Fruit fly (Drosophila melanogaster) whole organism, embryonic: ENCODE results near the gene p-cup.
A peak's percentile ranks its signal among the peaks of the same experiment; 100 is the strongest.

Source experiments
- Abd-B ChIP-seq: fragments of 200-800 bp; sonication (Bioruptor generic); optimal IDR thresholded peaks from 2 replicates; lab custom pipeline; 2018; ENCODE audit warnings: missing biosample characterization, mild to moderate bottlenecking, missing genetic modification characterization, moderate library complexity
- BtbVII ChIP-seq: fragments of 200-800 bp; sonication (Bioruptor generic); optimal IDR thresholded peaks from 3 replicates; lab custom pipeline; 2017; ENCODE audit warnings: missing biosample characterization, mild to moderate bottlenecking, missing genetic modification characterization
- CG10267 ChIP-seq: fragments of 200-800 bp; sonication (Bioruptor generic); optimal IDR thresholded peaks from 2 replicates; lab custom pipeline; 2018; ENCODE audit warnings: missing biosample characterization, mild to moderate bottlenecking, missing genetic modification characterization, moderate library complexity
- CG10543 ChIP-seq: fragments of 200-800 bp; sonication (Bioruptor generic); optimal IDR thresholded peaks from 3 replicates; lab custom pipeline; 2017; ENCODE audit warnings: missing biosample characterization, mild to moderate bottlenecking, missing genetic modification characterization, moderate library complexity
- CG12219 ChIP-seq: fragments of 200-800 bp; sonication (Bioruptor generic); optimal IDR thresholded peaks from 3 replicates; lab custom pipeline; 2018; ENCODE audit warnings: missing biosample characterization, mild to moderate bottlenecking, missing genetic modification characterization
- CG12391 ChIP-seq: fragments of 200-800 bp; sonication (Bioruptor generic); optimal IDR thresholded peaks from 3 replicates; lab custom pipeline; 2018; ENCODE audit warnings: missing biosample characterization, mild to moderate bottlenecking, missing genetic modification characterization, moderate library complexity
- CG12659 ChIP-seq: fragments of 200-800 bp; sonication (Bioruptor generic); optimal IDR thresholded peaks from 3 replicates; lab custom pipeline; 2017; ENCODE audit warnings: mild to moderate bottlenecking, missing biosample characterization, missing genetic modification reagents, missing genetic modification characterization
- CG14710 ChIP-seq: fragments of 200-800 bp; sonication (Bioruptor generic); optimal IDR thresholded peaks from 3 replicates; lab custom pipeline; 2019; ENCODE audit warnings: missing biosample characterization, mild to moderate bottlenecking, missing genetic modification characterization, moderate library complexity
- CG15479 ChIP-seq: fragments of 200-800 bp; sonication (Bioruptor generic); optimal IDR thresholded peaks from 3 replicates; lab custom pipeline; 2019; ENCODE audit warnings: missing biosample characterization, mild to moderate bottlenecking, missing genetic modification characterization, moderate library complexity
- CG15514 ChIP-seq: fragments of 200-800 bp; sonication (Bioruptor generic); optimal IDR thresholded peaks from 3 replicates; lab custom pipeline; 2017; ENCODE audit warnings: missing biosample characterization, missing genetic modification characterization, mild to moderate bottlenecking, moderate library complexity, missing genetic modification reagents
- CG1603 ChIP-seq: fragments of 200-800 bp; sonication (Bioruptor generic); optimal IDR thresholded peaks from 2 replicates; lab custom pipeline; 2019; ENCODE audit warnings: missing biosample characterization, mild to moderate bottlenecking, missing genetic modification characterization, moderate library complexity
- CG1832 ChIP-seq: fragments of 200-800 bp; sonication (Bioruptor generic); optimal IDR thresholded peaks from 2 replicates; lab custom pipeline; 2017; ENCODE audit warnings: missing biosample characterization, mild to moderate bottlenecking, missing genetic modification characterization, inconsistent platforms
- CG2116 ChIP-seq: fragments of 200-800 bp; sonication (Bioruptor generic); optimal IDR thresholded peaks from 3 replicates; lab custom pipeline; 2018; ENCODE audit warnings: missing biosample characterization, mild to moderate bottlenecking, missing genetic modification characterization
- CG2712 ChIP-seq: fragments of 200-800 bp; optimal IDR thresholded peaks from 3 replicates; lab custom pipeline; 2019; ENCODE audit warnings: missing biosample characterization, mild to moderate bottlenecking, missing genetic modification characterization, moderate library complexity
- CG34224 ChIP-seq: fragments of 200-800 bp; sonication (Bioruptor generic); IDR thresholded peaks from 3 replicates; pipeline ENCODE4 v1.3.6; 2022; ENCODE audit warnings: missing biosample characterization, missing genetic modification characterization; ENCODE audit not compliant: partially characterized antibody
- CG3847 ChIP-seq: fragments of 200-800 bp; sonication (Bioruptor generic); IDR thresholded peaks from 2 replicates; pipeline ENCODE4 v1.3.6; 2022; ENCODE audit warnings: missing biosample characterization, missing genetic modification characterization
- CG4617 ChIP-seq: fragments of 200-800 bp; sonication (Bioruptor generic); optimal IDR thresholded peaks from 3 replicates; lab custom pipeline; 2016; ENCODE audit warnings: missing biosample characterization, missing genetic modification characterization, borderline replicate concordance
- CG4730 ChIP-seq: fragments of 200-800 bp; sonication (Bioruptor generic); IDR thresholded peaks from 2 replicates; pipeline ENCODE4 v1.3.6; 2022; ENCODE audit warnings: missing biosample characterization, missing genetic modification characterization
- CG4820 ChIP-seq: fragments of 200-800 bp; sonication (Bioruptor generic); optimal IDR thresholded peaks from 3 replicates; lab custom pipeline; 2016; ENCODE audit warnings: missing biosample characterization, missing genetic modification characterization
- CG6654 ChIP-seq: fragments of 200-800 bp; sonication (Bioruptor generic); optimal IDR thresholded peaks from 2 replicates; lab custom pipeline; 2017; ENCODE audit warnings: missing biosample characterization, mild to moderate bottlenecking, missing genetic modification characterization
- CG6791 ChIP-seq: fragments of 200-800 bp; sonication (Bioruptor generic); IDR thresholded peaks from 3 replicates; pipeline ENCODE4 v1.3.6; 2022; ENCODE audit warnings: missing biosample characterization, missing genetic modification characterization; ENCODE audit not compliant: partially characterized antibody
- CG8290 ChIP-seq, 3 experiments: fragments of 200-800 bp; sonication (Bioruptor generic); optimal IDR thresholded peaks; 2 replicates each; lab custom pipeline; 2016 to 2019; ENCODE audit warnings: missing biosample characterization in 3 of 3, missing genetic modification characterization in 3 of 3, mild to moderate bottlenecking in 2 of 3, moderate library complexity in 1 of 3
- Dll ChIP-seq: fragments of 200-800 bp; sonication (Bioruptor generic); IDR thresholded peaks from 4 replicates; pipeline ENCODE4 v1.3.6; 2022; ENCODE audit warnings: missing biosample characterization, missing genetic modification characterization; ENCODE audit not compliant: partially characterized antibody
- Dref ChIP-seq: fragments of 200-800 bp; sonication (Bioruptor generic); IDR thresholded peaks from 2 replicates; pipeline ENCODE4 v1.3.6; 2022; ENCODE audit warnings: missing biosample characterization, missing genetic modification characterization
- Drgx ChIP-seq: fragments of 200-800 bp; sonication (Bioruptor generic); IDR thresholded peaks from 2 replicates; pipeline ENCODE4 v1.3.6; 2022; ENCODE audit warnings: missing biosample characterization, missing genetic modification characterization
- E2f2 ChIP-seq: fragments of 200-800 bp; sonication (Bioruptor generic); IDR thresholded peaks from 2 replicates; pipeline ENCODE4 v1.3.6; 2022; ENCODE audit warnings: missing biosample characterization, missing genetic modification characterization
- Elba2 ChIP-seq: fragments of 200-800 bp; sonication (Bioruptor generic); optimal IDR thresholded peaks from 3 replicates; lab custom pipeline; 2016; ENCODE audit warnings: missing biosample characterization, missing genetic modification characterization
- Ets65A ChIP-seq: fragments of 200-800 bp; sonication (Bioruptor generic); peaks from one replicate; lab custom pipeline; 2016; ENCODE audit warnings: missing biosample characterization, missing genetic modification characterization
- Ets97D ChIP-seq: fragments of 200-800 bp; sonication (Bioruptor generic); optimal IDR thresholded peaks from 3 replicates; lab custom pipeline; 2016; ENCODE audit warnings: missing biosample characterization, missing genetic modification characterization
- Hey ChIP-seq: fragments of 200-800 bp; sonication (Bioruptor generic); optimal IDR thresholded peaks from 3 replicates; lab custom pipeline; 2018; ENCODE audit warnings: missing biosample characterization, mild to moderate bottlenecking, missing genetic modification characterization
- HmgZ ChIP-seq: fragments of 200-800 bp; sonication (Bioruptor generic); optimal IDR thresholded peaks from 2 replicates; lab custom pipeline; 2018; ENCODE audit warnings: missing biosample characterization, mild to moderate bottlenecking, missing genetic modification characterization
- MBD-R2 ChIP-seq: fragments of 200-800 bp; sonication (Bioruptor generic); IDR thresholded peaks from 2 replicates; pipeline ENCODE4 v1.3.6; 2022; ENCODE audit warnings: missing biosample characterization, missing genetic modification characterization
- Meics ChIP-seq: fragments of 200-800 bp; sonication (Bioruptor generic); optimal IDR thresholded peaks from 2 replicates; lab custom pipeline; 2017; ENCODE audit warnings: missing biosample characterization, mild to moderate bottlenecking, missing genetic modification characterization
- Myb ChIP-seq: fragments of 200-800 bp; sonication (Bioruptor generic); optimal IDR thresholded peaks from 2 replicates; lab custom pipeline; 2016; ENCODE audit warnings: missing biosample characterization, missing genetic modification characterization
- Pdp1 ChIP-seq, 2 experiments: fragments of 200-800 bp; sonication (Bioruptor generic); optimal IDR thresholded peaks; 3 replicates each; lab custom pipeline; 2016; ENCODE audit warnings: missing biosample characterization in 2 of 2, missing genetic modification characterization in 2 of 2, mild to moderate bottlenecking in 1 of 2, moderate library complexity in 1 of 2
- Scr ChIP-seq: fragments of 200-800 bp; sonication (Bioruptor generic); IDR thresholded peaks from 2 replicates; pipeline ENCODE4 v1.3.6; 2022; ENCODE audit warnings: missing biosample characterization, missing genetic modification characterization; ENCODE audit not compliant: partially characterized antibody
- Sry-δ ChIP-seq: fragments of 200-800 bp; sonication (Bioruptor generic); optimal IDR thresholded peaks from 2 replicates; lab custom pipeline; 2016; ENCODE audit warnings: missing biosample characterization, missing genetic modification characterization
- YL-1 ChIP-seq: fragments of 200-800 bp; sonication (Bioruptor generic); optimal IDR thresholded peaks from 3 replicates; lab custom pipeline; 2017; ENCODE audit warnings: missing biosample characterization, mild to moderate bottlenecking, missing genetic modification characterization
- chn ChIP-seq: fragments of 200-800 bp; sonication (Bioruptor generic); optimal IDR thresholded peaks from 2 replicates; lab custom pipeline; 2016; ENCODE audit warnings: missing biosample characterization, missing genetic modification characterization
- cwo ChIP-seq: fragments of 200-800 bp; sonication (Bioruptor generic); optimal IDR thresholded peaks from 3 replicates; lab custom pipeline; 2017; ENCODE audit warnings: missing biosample characterization, missing genetic modification characterization, mild to moderate bottlenecking, moderate library complexity, missing genetic modification reagents
- her ChIP-seq: fragments of 200-800 bp; sonication (Bioruptor generic); optimal IDR thresholded peaks from 2 replicates; lab custom pipeline; 2016; ENCODE audit warnings: missing biosample characterization, missing genetic modification characterization
- hth ChIP-seq: fragments of >200 bp; optimal IDR thresholded peaks from 2 replicates; lab custom pipeline; 2017; ENCODE audit warnings: inconsistent platforms
- klu ChIP-seq: fragments of 200-800 bp; sonication (Bioruptor generic); IDR thresholded peaks from 2 replicates; pipeline ENCODE4 v1.3.6; 2022; ENCODE audit warnings: missing biosample characterization, missing genetic modification characterization
- nmo ChIP-seq: fragments of 200-800 bp; sonication (Bioruptor generic); optimal IDR thresholded peaks from 2 replicates; lab custom pipeline; 2018; ENCODE audit warnings: missing biosample characterization, mild to moderate bottlenecking, missing genetic modification characterization, moderate library complexity
- pzg ChIP-seq: fragments of 200-800 bp; sonication (Bioruptor generic); optimal IDR thresholded peaks from 3 replicates; lab custom pipeline; 2018; ENCODE audit warnings: missing biosample characterization, mild to moderate bottlenecking, missing genetic modification characterization, moderate library complexity
- seq ChIP-seq: fragments of 200-800 bp; sonication (Bioruptor generic); IDR thresholded peaks from 2 replicates; pipeline ENCODE4 v1.3.6; 2022; ENCODE audit warnings: missing biosample characterization, missing genetic modification characterization
- slbo ChIP-seq: fragments of 200-800 bp; sonication (Bioruptor generic); IDR thresholded peaks from 2 replicates; pipeline ENCODE4 v1.3.6; 2022; ENCODE audit warnings: missing biosample characterization, missing genetic modification characterization

The p-cup gene

DNA sequence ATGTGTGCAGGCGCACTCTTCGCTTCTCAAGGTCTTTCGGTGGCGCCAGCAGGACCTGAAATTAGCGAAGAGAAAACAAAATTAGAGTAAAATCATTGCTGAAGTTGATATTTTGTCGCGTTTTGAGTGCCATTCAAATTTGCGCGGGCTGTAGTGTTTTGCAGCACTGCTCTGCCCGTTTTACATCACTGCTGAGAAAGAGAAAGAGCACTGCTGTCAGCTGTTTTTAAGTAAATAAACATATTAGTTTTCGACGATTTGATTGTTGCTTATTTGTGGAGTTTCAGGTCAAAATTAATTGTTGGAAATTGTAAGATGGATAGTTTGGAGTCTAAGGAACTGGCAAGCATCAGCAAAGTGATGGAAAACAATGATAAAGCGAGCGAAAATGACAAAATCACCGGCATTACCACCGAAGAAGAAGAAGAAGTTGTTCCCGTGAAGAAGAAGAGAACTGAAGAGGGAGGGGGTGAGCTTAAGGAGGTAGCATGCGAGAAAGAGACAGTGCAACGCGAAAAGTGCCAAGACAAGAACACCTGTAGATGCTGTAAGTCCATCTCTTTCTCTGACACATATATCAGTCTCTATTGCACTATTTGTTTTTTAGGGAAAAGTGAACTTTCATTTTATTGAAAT lies 25.1 kb downstream of the p-cup start, which contains the start of gene ENGase (continued):
- TF ChIP-seq CG34224 (0 out of 3 replicates have a peak, but pooled peaks have one; percentile 11), CG2116 (GFP tag; lab: Kevin White, UChicago) (peak; percentile 5), Ets65A (GFP tag; lab: Kevin White, UChicago) (peak; percentile 15), Meics (GFP tag; lab: Kevin White, UChicago) (no peak), CG4730 (GFP tag; lab: Robert Waterston, UW) (no peak), Drgx (GFP tag; lab: Robert Waterston, UW) (no peak), BtbVII (GFP tag; lab: Kevin White, UChicago) (no peak), CG12391 (no peak), CG10543 (GFP tag; lab: Kevin White, UChicago) (peak; percentile 4), CG12219 (GFP tag; lab: Kevin White, UChicago) (no peak), nmo (GFP tag; lab: Kevin White, UChicago) (peak; percentile 41), Hey (no peak), CG1832 (GFP tag; lab: Kevin White, UChicago) (peak; percentile 64), CG12659 (GFP tag; lab: Kevin White, UChicago) (peak; percentile 7), chn (GFP tag; lab: Kevin White, UChicago) (peak; percentile 6), her (GFP tag; lab: Kevin White, UChicago) (no peak)

DNA sequence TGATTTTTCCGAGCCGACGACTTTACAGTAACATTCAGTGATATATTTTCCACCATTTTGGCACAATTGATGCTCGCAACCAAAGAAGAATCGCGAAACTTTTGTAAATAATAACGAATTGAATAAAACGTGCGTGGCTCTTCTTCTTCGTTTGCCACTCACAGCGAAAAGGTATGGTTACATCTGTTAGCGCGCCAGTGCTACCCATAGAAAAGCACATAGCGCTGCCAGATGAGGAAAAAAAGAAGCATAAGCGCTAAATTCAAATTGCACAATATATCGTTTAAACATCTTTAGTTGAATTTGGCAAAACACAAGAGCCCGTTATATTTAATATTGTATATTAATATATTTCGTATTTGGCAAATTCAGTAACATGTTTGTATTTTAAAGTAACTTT lies 26.6 kb downstream of the p-cup start, which contains the start of gene CG8611:
Gene CG8611 (minus strand): TSS at position 159 of the 400 bp plus-strand sequence.
- TF ChIP-seq CG14710 (tag; lab: Kevin White, UChicago) = peak; percentile 41
- peak; percentile 30 for TF ChIP-seq CG2116 (GFP tag; lab: Kevin White, UChicago)
- TF ChIP-seq CG6654 (GFP tag; lab: Kevin White, UChicago) = no peak
- TF ChIP-seq Pdp1 (GFP tag; optimal IDR thresholded peaks at IDR 0.05; lab: Kevin White, UChicago) = peak in 1 of 2 experiments; percentile 90
- TF ChIP-seq E2f2 (GFP tag; lab: Robert Waterston, UW) = peak; percentile 97
- TF ChIP-seq CG2712 (tag; lab: Kevin White, UChicago) = peak; percentile 16
- TF ChIP-seq Ets97D = peak; percentile 56
- TF ChIP-seq CG4820 (GFP tag; lab: Kevin White, UChicago) = no peak
- TF ChIP-seq Dll = peak; percentile 26; the same call in 1 of the 4 replicates
- peak; percentile 29; the same call in 1 of the 2 replicates for TF ChIP-seq Scr (GFP tag; lab: Robert Waterston, UW)
- peak; percentile 77 for TF ChIP-seq pzg (GFP tag; lab: Kevin White, UChicago)
- TF ChIP-seq MBD-R2 (GFP tag; lab: Robert Waterston, UW) = peak; percentile 63
- TF ChIP-seq CG12659 (GFP tag; lab: Kevin White, UChicago) = peak; percentile 10
- TF ChIP-seq CG10267 (tag; lab: Kevin White, UChicago) = peak; percentile 57
- peak; percentile 64 for TF ChIP-seq CG15479 (GFP tag; lab: Kevin White, UChicago)
- peak; percentile 9 for TF ChIP-seq Abd-B (GFP tag; lab: Kevin White, UChicago)
- peak; percentile 36 for TF ChIP-seq YL-1
- TF ChIP-seq CG8290 (GFP tag; optimal IDR thresholded peaks at IDR 0.05; lab: Kevin White, UChicago) = no peak
- no peak for TF ChIP-seq CG8290 (tag; optimal IDR thresholded peaks at IDR 0.05; lab: Kevin White, UChicago)
- TF ChIP-seq CG1603 (tag; lab: Kevin White, UChicago) = peak; percentile 60
- peak; percentile 52 for TF ChIP-seq cwo (GFP tag; lab: Kevin White, UChicago)
- peak; percentile 8 for TF ChIP-seq Elba2 (GFP tag; lab: Kevin White, UChicago)
- peak; percentile 26 for TF ChIP-seq Sry-δ (GFP tag; lab: Kevin White, UChicago)
- no peak for TF ChIP-seq seq
- no peak for TF ChIP-seq klu
- no peak for TF ChIP-seq hth (lab: Kevin White, UChicago)
- TF ChIP-seq CG3847 (GFP tag; lab: Robert Waterston, UW) = peak; percentile 78
- TF ChIP-seq Myb = peak; percentile 89
- TF ChIP-seq CG6791 (GFP tag; lab: Robert Waterston, UW) = peak; percentile 54; the same call in 2 of the 3 replicates
- peak; percentile 28 for TF ChIP-seq CG15514 (GFP tag; lab: Kevin White, UChicago)
- TF ChIP-seq HmgZ (tag; lab: Kevin White, UChicago) = peak; percentile 5
- no peak for TF ChIP-seq slbo (GFP tag; lab: Robert Waterston, UW)
- TF ChIP-seq Dref = 0 out of 2 replicates have a peak, but pooled peaks have one; percentile 21
- TF ChIP-seq CG4617 (GFP tag; lab: Kevin White, UChicago) = peak; percentile 19
